Fruit fly (Drosophila melanogaster) whole organism, embryonic: Measurements from ENCODE around the gene TwdlE.

Experiments used
- Atf3 ChIP-seq: fragments of 200-800 bp; sonication (Bioruptor generic); optimal IDR thresholded peaks from 3 replicates; lab custom pipeline; 2016; ENCODE audit warnings: missing biosample characterization, missing genetic modification characterization
- Bgb ChIP-seq: fragments of 200-800 bp; sonication (Bioruptor generic); IDR thresholded peaks from 2 replicates; pipeline ENCODE4 v1.3.6; 2022; ENCODE audit warnings: missing biosample characterization, missing genetic modification characterization; ENCODE audit not compliant: partially characterized antibody
- Blimp-1 ChIP-seq: fragments of 200-800 bp; sonication (Bioruptor generic); optimal IDR thresholded peaks from 3 replicates; lab custom pipeline; 2018; ENCODE audit warnings: missing biosample characterization, missing genetic modification characterization, mild to moderate bottlenecking, moderate library complexity, missing genetic modification reagents
- CG10209 ChIP-seq: fragments of 200-800 bp; sonication (Bioruptor generic); optimal IDR thresholded peaks from 3 replicates; lab custom pipeline; 2017; ENCODE audit warnings: missing biosample characterization, mild to moderate bottlenecking, missing genetic modification characterization, missing genetic modification reagents
- CG10431 ChIP-seq: fragments of 200-800 bp; sonication (Bioruptor generic); optimal IDR thresholded peaks from 3 replicates; lab custom pipeline; 2018; ENCODE audit warnings: missing biosample characterization, mild to moderate bottlenecking, missing genetic modification characterization
- CG11247 ChIP-seq: fragments of 200-800 bp; sonication (Bioruptor generic); IDR thresholded peaks from 2 replicates; pipeline ENCODE4 v1.3.6; 2022; ENCODE audit warnings: missing biosample characterization, missing genetic modification characterization
- CG11398 ChIP-seq: fragments of 200-800 bp; sonication (Bioruptor generic); optimal IDR thresholded peaks from 2 replicates; lab custom pipeline; 2016; ENCODE audit warnings: missing biosample characterization, missing genetic modification characterization
- CG11723 ChIP-seq: fragments of 200-800 bp; sonication (Bioruptor generic); optimal IDR thresholded peaks from 2 replicates; lab custom pipeline; 2017; ENCODE audit warnings: missing biosample characterization, mild to moderate bottlenecking, missing genetic modification characterization
- CG12219 ChIP-seq: fragments of 200-800 bp; sonication (Bioruptor generic); optimal IDR thresholded peaks from 3 replicates; lab custom pipeline; 2018; ENCODE audit warnings: missing biosample characterization, mild to moderate bottlenecking, missing genetic modification characterization
- CG13624 ChIP-seq: fragments of 200-800 bp; sonication (Bioruptor generic); optimal IDR thresholded peaks from 2 replicates; lab custom pipeline; 2016; ENCODE audit warnings: missing biosample characterization, missing genetic modification characterization
- CG13894 ChIP-seq: fragments of 200-800 bp; sonication (Bioruptor generic); optimal IDR thresholded peaks from 3 replicates; lab custom pipeline; 2018; ENCODE audit warnings: missing biosample characterization, mild to moderate bottlenecking, missing genetic modification characterization, moderate library complexity
- CG15073 ChIP-seq: fragments of 200-800 bp; sonication (Bioruptor generic); optimal IDR thresholded peaks from 2 replicates; lab custom pipeline; 2016; ENCODE audit warnings: missing biosample characterization, missing genetic modification characterization
- CG1602 ChIP-seq: fragments of 200-800 bp; sonication (Bioruptor generic); optimal IDR thresholded peaks from 3 replicates; lab custom pipeline; 2016; ENCODE audit warnings: missing biosample characterization, missing genetic modification characterization
- CG16863 ChIP-seq: fragments of 200-800 bp; sonication (Bioruptor generic); optimal IDR thresholded peaks from 3 replicates; lab custom pipeline; 2016; ENCODE audit warnings: missing biosample characterization, missing genetic modification characterization
- CG17328 ChIP-seq: fragments of 200-800 bp; sonication (Bioruptor generic); IDR thresholded peaks from 2 replicates; pipeline ENCODE4 v1.3.6; 2022; ENCODE audit warnings: missing biosample characterization, missing genetic modification characterization
- CG17361 ChIP-seq: fragments of 200-800 bp; sonication (Bioruptor generic); IDR thresholded peaks from 3 replicates; pipeline ENCODE4 v1.3.6; 2022; ENCODE audit warnings: missing biosample characterization, missing genetic modification characterization
- CG17802 ChIP-seq: fragments of 200-800 bp; sonication (Bioruptor generic); optimal IDR thresholded peaks from 2 replicates; lab custom pipeline; 2018; ENCODE audit warnings: missing biosample characterization, mild to moderate bottlenecking, missing genetic modification characterization, moderate library complexity
- CG17912 ChIP-seq: fragments of 200-800 bp; sonication (Bioruptor generic); optimal IDR thresholded peaks from 2 replicates; lab custom pipeline; 2018; ENCODE audit warnings: missing biosample characterization, mild to moderate bottlenecking, missing genetic modification characterization
- CG18476 ChIP-seq: fragments of 200-800 bp; sonication (Bioruptor generic); optimal IDR thresholded peaks from 2 replicates; lab custom pipeline; 2016; ENCODE audit warnings: missing biosample characterization, mild to moderate bottlenecking, missing genetic modification characterization
- CG31224 ChIP-seq: fragments of 200-800 bp; sonication (Bioruptor generic); IDR thresholded peaks from 2 replicates; pipeline ENCODE4 v1.3.6; 2022; ENCODE audit warnings: missing biosample characterization, missing genetic modification characterization
- CG3281 ChIP-seq: fragments of 200-800 bp; sonication (Bioruptor generic); optimal IDR thresholded peaks from 3 replicates; lab custom pipeline; 2017; ENCODE audit warnings: missing biosample characterization, mild to moderate bottlenecking, missing genetic modification characterization
- CG42726 ChIP-seq: fragments of 200-800 bp; sonication (Bioruptor generic); IDR thresholded peaks from 2 replicates; pipeline ENCODE4 v1.3.6; 2022; ENCODE audit warnings: missing biosample characterization, missing genetic modification characterization; ENCODE audit not compliant: partially characterized antibody
- CoRest ChIP-seq: fragments of 200-800 bp; sonication (Bioruptor generic); optimal IDR thresholded peaks from 3 replicates; lab custom pipeline; 2018; ENCODE audit warnings: missing biosample characterization, mild to moderate bottlenecking, missing genetic modification characterization, moderate library complexity
- Dfd ChIP-seq, 2 experiments: fragments of >200 bp; optimal IDR thresholded peaks; 2 replicates each; lab custom pipeline; 2017; ENCODE audit warnings: missing biosample characterization in 2 of 2, missing genetic modification characterization in 2 of 2
- Dip3 ChIP-seq: fragments of 200-800 bp; sonication (Bioruptor generic); optimal IDR thresholded peaks from 3 replicates; lab custom pipeline; 2016; ENCODE audit warnings: missing biosample characterization, missing genetic modification characterization
- Fer2 ChIP-seq: fragments of 200-800 bp; sonication (Bioruptor generic); optimal IDR thresholded peaks from 2 replicates; lab custom pipeline; 2018; ENCODE audit warnings: missing biosample characterization, mild to moderate bottlenecking, missing genetic modification characterization, moderate library complexity
- HLH54F ChIP-seq: fragments of 200-800 bp; sonication (Bioruptor generic); optimal IDR thresholded peaks from 3 replicates; lab custom pipeline; 2016; ENCODE audit warnings: missing biosample characterization, missing genetic modification characterization
- Hey ChIP-seq: fragments of 200-800 bp; sonication (Bioruptor generic); optimal IDR thresholded peaks from 3 replicates; lab custom pipeline; 2018; ENCODE audit warnings: missing biosample characterization, mild to moderate bottlenecking, missing genetic modification characterization
- Hsf ChIP-seq: fragments of 200-800 bp; sonication (Bioruptor generic); optimal IDR thresholded peaks from 3 replicates; lab custom pipeline; 2016; ENCODE audit warnings: missing biosample characterization, missing genetic modification characterization
- Med ChIP-seq: fragments of 200-800 bp; sonication (Bioruptor generic); peaks from one replicate; lab custom pipeline; 2016; ENCODE audit warnings: missing biosample characterization, missing genetic modification characterization, mild to moderate bottlenecking, inconsistent platforms, moderate library complexity
- Myb ChIP-seq: fragments of 200-800 bp; sonication (Bioruptor generic); optimal IDR thresholded peaks from 2 replicates; lab custom pipeline; 2016; ENCODE audit warnings: missing biosample characterization, missing genetic modification characterization
- Opbp ChIP-seq: fragments of 200-800 bp; sonication (Bioruptor generic); IDR thresholded peaks from 3 replicates; pipeline ENCODE4 v1.3.6; 2022; ENCODE audit warnings: missing biosample characterization, missing genetic modification characterization; ENCODE audit not compliant: partially characterized antibody
- Optix ChIP-seq: fragments of 200-800 bp; sonication (Bioruptor generic); IDR thresholded peaks from 3 replicates; pipeline ENCODE4 v1.3.6; 2022; ENCODE audit warnings: missing biosample characterization, missing genetic modification characterization
- Sry-β ChIP-seq: fragments of 200-800 bp; sonication (Bioruptor generic); optimal IDR thresholded peaks from 2 replicates; lab custom pipeline; 2018; ENCODE audit warnings: missing biosample characterization, mild to moderate bottlenecking, missing genetic modification characterization, moderate library complexity
- Usf ChIP-seq: fragments of 200-800 bp; sonication (Bioruptor generic); optimal IDR thresholded peaks from 2 replicates; lab custom pipeline; 2017; ENCODE audit warnings: missing genotype, missing biosample characterization, missing genetic modification characterization
- ab ChIP-seq: fragments of 200-800 bp; sonication (Bioruptor generic); optimal IDR thresholded peaks from 2 replicates; lab custom pipeline; 2016; ENCODE audit warnings: missing biosample characterization, missing genetic modification characterization
- bigmax ChIP-seq: fragments of 200-800 bp; sonication (Bioruptor generic); optimal IDR thresholded peaks from 2 replicates; lab custom pipeline; 2018; ENCODE audit warnings: missing biosample characterization, mild to moderate bottlenecking, missing genetic modification characterization
- bowl ChIP-seq: fragments of 200-800 bp; sonication (Bioruptor generic); IDR thresholded peaks from 2 replicates; pipeline ENCODE4 v1.3.6; 2022; ENCODE audit warnings: missing biosample characterization, missing genetic modification characterization
- chinmo ChIP-seq: fragments of 200-800 bp; sonication (Bioruptor generic); IDR thresholded peaks from 4 replicates; pipeline ENCODE4 v1.3.6; 2022; ENCODE audit warnings: missing biosample characterization, missing genetic modification characterization; ENCODE audit not compliant: partially characterized antibody
- gcm2 ChIP-seq: fragments of 200-800 bp; sonication (Bioruptor generic); optimal IDR thresholded peaks from 2 replicates; lab custom pipeline; 2016; ENCODE audit warnings: missing biosample characterization, missing genetic modification characterization
- gfzf ChIP-seq: fragments of 200-800 bp; sonication (Bioruptor generic); optimal IDR thresholded peaks from 2 replicates; lab custom pipeline; 2016; ENCODE audit warnings: missing biosample characterization, mild to moderate bottlenecking, missing genetic modification characterization, moderate library complexity
- gt ChIP-seq: fragments of 200-800 bp; sonication (Bioruptor generic); IDR thresholded peaks from 2 replicates; pipeline ENCODE4 v1.3.6; 2022; ENCODE audit warnings: missing biosample characterization, missing genetic modification characterization
- hb ChIP-seq: fragments of 200-800 bp; sonication (Bioruptor generic); IDR thresholded peaks from 3 replicates; pipeline ENCODE4 v1.3.6; 2022; ENCODE audit warnings: missing biosample characterization, missing genetic modification characterization; ENCODE audit not compliant: partially characterized antibody
- hkb ChIP-seq, 2 experiments: fragments of 200-800 bp in 1 of 2; fragments of >200 bp in 1 of 2; sonication (Bioruptor generic) in 1 of 2; IDR thresholded peaks in 1 of 2; optimal IDR thresholded peaks in 1 of 2; 2 replicates each; pipeline versions ENCODE4 v1.3.6 to Lab custom; 2017 to 2022; ENCODE audit warnings: missing biosample characterization in 1 of 2, missing genetic modification characterization in 1 of 2
- sima ChIP-seq: fragments of 200-800 bp; sonication (Bioruptor generic); optimal IDR thresholded peaks from 2 replicates; lab custom pipeline; 2016; ENCODE audit warnings: missing biosample characterization, missing genetic modification characterization
- sqz ChIP-seq: fragments of 200-800 bp; sonication (Bioruptor generic); optimal IDR thresholded peaks from 3 replicates; lab custom pipeline; 2018; ENCODE audit warnings: missing biosample characterization, mild to moderate bottlenecking, missing genetic modification characterization
- tio ChIP-seq: fragments of 200-800 bp; sonication (Bioruptor generic); optimal IDR thresholded peaks from 2 replicates; lab custom pipeline; 2017; ENCODE audit warnings: missing biosample characterization, missing genetic modification characterization, inconsistent platforms
- usp ChIP-seq: fragments of >200 bp; optimal IDR thresholded peaks from 2 replicates; lab custom pipeline; 2017; ENCODE audit warnings: missing biosample characterization, missing genetic modification characterization
- wdn ChIP-seq: fragments of 200-800 bp; sonication (Bioruptor generic); IDR thresholded peaks from 2 replicates; pipeline ENCODE4 v1.3.6; 2022; ENCODE audit warnings: missing biosample characterization, missing genetic modification characterization
- yki ChIP-seq: fragments of >200 bp; optimal IDR thresholded peaks from 3 replicates; lab custom pipeline; 2018
- z ChIP-seq: fragments of 200-800 bp; sonication (Bioruptor generic); IDR thresholded peaks from 3 replicates; pipeline ENCODE4 v1.3.6; 2022; ENCODE audit warnings: missing biosample characterization, missing genetic modification characterization

TwdlE gene

dm6 chr2L:7828231-7828630, 32.4 kb downstream of the TwdlE start (continued):
- TF ChIP-seq CG17802 (tag; lab: Kevin White, UChicago), result no peak
- no peak for TF ChIP-seq Atf3
- TF ChIP-seq Myb (GFP tag; lab: Kevin White, UChicago), result no peak
- TF ChIP-seq sqz, result peak; percentile 98
- peak; percentile 28 for TF ChIP-seq CG13894 (tag; lab: Kevin White, UChicago)
- no peak for TF ChIP-seq CG18476 (GFP tag; lab: Kevin White, UChicago)
- no peak for TF ChIP-seq CG10209
- TF ChIP-seq Fer2 (tag; lab: Kevin White, UChicago), result no peak
- no peak for TF ChIP-seq hkb (optimal IDR thresholded peaks at IDR 0.05; lab: Kevin White, UChicago)
- TF ChIP-seq hkb (GFP tag; IDR thresholded peaks at IDR 0.05; lab: Robert Waterston, UW), result no peak
- no peak for TF ChIP-seq usp
- peak; percentile 80 for TF ChIP-seq Opbp (GFP tag; lab: Robert Waterston, UW)
- TF ChIP-seq CG17328 (GFP tag; lab: Robert Waterston, UW), result no peak
- no peak for TF ChIP-seq tio
- TF ChIP-seq wdn (GFP tag; lab: Robert Waterston, UW), result no peak
- no peak for TF ChIP-seq CG1602 (GFP tag; lab: Kevin White, UChicago)
- no peak for TF ChIP-seq bowl (GFP tag; lab: Robert Waterston, UW)
- TF ChIP-seq gfzf (GFP tag; lab: Kevin White, UChicago), result no peak
- no peak for TF ChIP-seq sima
- peak; percentile 12 for TF ChIP-seq Dip3 (GFP tag; lab: Kevin White, UChicago)
- no peak; the same call in 1 of the 2 replicates for TF ChIP-seq CG11247
- peak; percentile 27 for TF ChIP-seq yki (lab: Kevin White, UChicago)
- TF ChIP-seq z (GFP tag; lab: Robert Waterston, UW), result no peak
- no peak for TF ChIP-seq CG15073
- TF ChIP-seq Sry-β (GFP tag; lab: Kevin White, UChicago), result no peak
- no peak for TF ChIP-seq CG16863
- peak; percentile 72 for TF ChIP-seq Bgb (GFP tag; lab: Robert Waterston, UW)
- TF ChIP-seq gt (GFP tag; lab: Robert Waterston, UW), result no peak
- peak; percentile 78; the same call in 1 of the 4 replicates for TF ChIP-seq chinmo (GFP tag; lab: Robert Waterston, UW)
- TF ChIP-seq CG42726 (GFP tag; lab: Robert Waterston, UW), result peak; percentile 77
- TF ChIP-seq Dfd (GFP tag; optimal IDR thresholded peaks at IDR 0.05; lab: Kevin White, UChicago), result no peak
- no peak for TF ChIP-seq CG17361 (GFP tag; lab: Robert Waterston, UW)
- TF ChIP-seq CG31224 (GFP tag; lab: Robert Waterston, UW), result no peak
- peak; percentile 38 for TF ChIP-seq CG13624
- TF ChIP-seq Optix (GFP tag; lab: Robert Waterston, UW), result no peak
- TF ChIP-seq CG12219 (GFP tag; lab: Kevin White, UChicago), result peak; percentile 31
- no peak for TF ChIP-seq Hsf
- TF ChIP-seq Usf (GFP tag; lab: Kevin White, UChicago), result no peak
- TF ChIP-seq Blimp-1 (GFP tag; lab: Kevin White, UChicago), result no peak
- no peak for TF ChIP-seq HLH54F (GFP tag; lab: Kevin White, UChicago)
- TF ChIP-seq bigmax, result peak; percentile 29
- no peak for TF ChIP-seq CG3281
- TF ChIP-seq ab (GFP tag; lab: Kevin White, UChicago), result no peak
- TF ChIP-seq Med (GFP tag; lab: Kevin White, UChicago), result peak; percentile 92
- TF ChIP-seq CG17912, result peak; percentile 6
- TF ChIP-seq CG10431, result no peak
- TF ChIP-seq CG11723 (GFP tag; lab: Kevin White, UChicago), result no peak
- peak; percentile 51 for TF ChIP-seq gcm2 (GFP tag; lab: Kevin White, UChicago)
- peak; percentile 16 for TF ChIP-seq CoRest (tag; lab: Kevin White, UChicago)
- TF ChIP-seq hb (GFP tag; lab: Robert Waterston, UW), result no peak
- TF ChIP-seq CG11398 (GFP tag; lab: Kevin White, UChicago), result no peak
- no peak for TF ChIP-seq Hey
